Worm (Caenorhabditis elegans): Measurements from ENCODE around the gene K07F5.6.

The K07F5.6 gene

DNA sequence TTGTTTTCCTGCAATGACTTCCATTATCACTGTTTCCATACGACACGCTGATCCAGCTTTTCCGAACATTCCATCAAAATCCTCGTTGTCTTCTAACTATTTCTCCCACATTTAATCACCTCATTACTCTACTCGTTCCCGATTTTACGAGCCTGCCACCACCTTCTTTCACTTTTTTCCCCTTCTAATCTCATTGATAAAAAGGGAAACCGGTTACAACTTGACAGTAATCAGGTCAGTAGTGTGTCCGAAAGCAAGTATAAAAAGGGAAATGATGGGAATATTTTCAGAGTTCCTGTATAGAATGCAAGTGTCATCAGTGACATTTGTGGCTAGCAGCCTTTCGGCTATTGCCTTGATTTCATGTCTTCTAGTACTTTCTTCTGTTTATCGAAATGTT lies 24.9 kb downstream of the K07F5.6 start, which contains the start of gene col-123:
col-123 (plus strand) TSS at position 301 of the 400 bp plus-strand sequence.
- TF ChIP-seq hmg-4 (GFP tag; optimal IDR thresholded peaks at IDR 0.05) (no peak), tra-4 (tag; optimal IDR thresholded peaks at IDR 0.05) (no peak), B0310.2 (tag; optimal IDR thresholded peaks at IDR 0.05) (no peak), hmbx-1 (tag; optimal IDR thresholded peaks at IDR 0.05) (no peak), tbx-11 (GFP tag; IDR thresholded peaks at IDR 0.05) (no peak), ceh-36 (tag; optimal IDR thresholded peaks at IDR 0.05) (no peak), pes-1 (GFP tag; IDR thresholded peaks at IDR 0.05) (no peak), ama-1 (optimal IDR thresholded peaks at IDR 0.05) (no peak), ceh-13 (GFP tag; optimal IDR thresholded peaks at IDR 0.05) (no peak), flt-1 (GFP tag; IDR thresholded peaks at IDR 0.05) (no peak)

DNA sequence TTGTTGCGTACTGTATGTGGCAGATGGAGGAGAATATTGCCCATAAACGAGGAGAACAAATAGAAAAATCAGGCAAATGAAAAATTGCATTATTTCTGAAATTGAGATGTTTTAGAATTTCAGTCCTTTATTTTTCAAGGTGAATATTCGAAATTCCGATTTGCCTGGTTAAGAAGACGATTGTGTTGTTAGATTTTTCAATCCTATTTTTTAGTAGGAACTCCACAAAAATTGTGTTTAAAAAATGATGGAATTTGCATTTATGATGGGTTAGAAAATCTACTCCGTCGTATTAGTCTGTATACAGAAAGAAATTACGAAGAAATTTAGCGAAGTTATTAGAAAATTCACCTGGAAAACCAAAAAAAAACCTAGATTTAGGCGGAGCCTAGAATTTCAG lies 31.0 kb downstream of the K07F5.6 start, which contains the start of gene egl-20:
egl-20 (minus strand) TSS at position 101 of the 400 bp plus-strand sequence.
- TF ChIP-seq flt-1 (GFP tag; IDR thresholded peaks at IDR 0.05) (no peak), ceh-13 (GFP tag; optimal IDR thresholded peaks at IDR 0.05) (no peak), B0310.2 (tag; optimal IDR thresholded peaks at IDR 0.05) (no peak), ceh-36 (tag; optimal IDR thresholded peaks at IDR 0.05) (no peak), scrt-1 (GFP tag; IDR thresholded peaks at IDR 0.05) (no peak), ama-1 (optimal IDR thresholded peaks at IDR 0.05) (no peak), tbx-37 (GFP tag; conservative IDR thresholded peaks at IDR 0.05) (no peak), tra-4 (tag; optimal IDR thresholded peaks at IDR 0.05) (no peak), ets-7 (tag; optimal IDR thresholded peaks at IDR 0.05) (no peak), pes-1 (GFP tag; IDR thresholded peaks at IDR 0.05) (no peak), hmg-4 (GFP tag; optimal IDR thresholded peaks at IDR 0.05) (no peak), hmbx-1 (tag; optimal IDR thresholded peaks at IDR 0.05) (no peak), tbx-11 (GFP tag; IDR thresholded peaks at IDR 0.05) (no peak), aly-1 (tag; optimal IDR thresholded peaks at IDR 0.05) (no peak), sea-1 (GFP tag; conservative IDR thresholded peaks at IDR 0.05) (no peak), hnd-1 (tag; optimal IDR thresholded peaks at IDR 0.05) (no peak)

DNA sequence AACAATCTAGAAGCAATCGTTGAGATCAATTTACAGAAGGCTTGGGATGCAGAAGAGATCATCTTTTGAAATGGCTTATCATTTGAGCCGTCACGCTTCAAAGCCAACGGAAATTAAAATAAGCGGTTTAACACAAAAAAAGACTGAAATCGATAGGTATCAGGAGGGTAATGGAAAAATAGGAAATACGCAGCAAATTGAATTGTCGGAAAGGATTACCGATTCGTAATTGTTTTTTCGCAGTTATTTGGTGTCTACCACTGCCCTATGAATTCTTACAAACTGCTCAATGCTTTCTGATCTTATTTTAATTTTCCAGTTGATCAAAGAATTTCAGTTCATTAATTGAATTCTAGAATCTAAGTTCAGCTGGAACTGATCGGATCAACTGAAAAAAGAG lies 35.0 kb downstream of the K07F5.6 start:
- no peak for TF ChIP-seq B0310.2 (tag; optimal IDR thresholded peaks at IDR 0.05)

DNA sequence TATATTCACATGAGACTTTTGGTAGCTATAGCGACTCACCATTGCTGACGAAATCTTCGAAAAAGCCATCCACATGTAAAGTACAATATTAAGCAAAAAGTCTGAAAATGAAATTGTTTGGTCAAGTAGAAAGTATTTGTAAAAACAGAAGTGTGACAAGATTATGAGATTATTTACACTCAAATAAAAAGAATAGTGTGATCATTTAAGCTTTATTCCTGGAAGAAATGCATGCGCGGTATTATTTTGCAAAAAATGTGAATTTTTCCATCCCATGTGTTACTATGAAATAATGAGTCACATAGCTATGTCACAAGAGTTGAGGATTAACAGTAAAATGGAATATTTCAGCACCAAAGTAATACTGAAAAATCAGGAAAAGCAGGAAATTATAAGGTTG lies 35.8 kb downstream of the K07F5.6 start, which contains the start of gene dct-15:
dct-15 (minus strand) TSS at position 101 of the 400 bp plus-strand sequence.
- TF ChIP-seq aly-1 (tag; optimal IDR thresholded peaks at IDR 0.05) (no peak), tbx-37 (GFP tag; conservative IDR thresholded peaks at IDR 0.05) (no peak), B0310.2 (tag; optimal IDR thresholded peaks at IDR 0.05) (no peak), scrt-1 (GFP tag; IDR thresholded peaks at IDR 0.05) (no peak), hnd-1 (tag; optimal IDR thresholded peaks at IDR 0.05) (no peak), pes-1 (GFP tag; IDR thresholded peaks at IDR 0.05) (no peak), tbx-11 (GFP tag; IDR thresholded peaks at IDR 0.05) (no peak), F13C5.2 (tag; optimal IDR thresholded peaks at IDR 0.05) (no peak), hmbx-1 (tag; optimal IDR thresholded peaks at IDR 0.05) (no peak), ama-1 (optimal IDR thresholded peaks at IDR 0.05) (no peak), ceh-13 (GFP tag; optimal IDR thresholded peaks at IDR 0.05) (no peak), flt-1 (GFP tag; IDR thresholded peaks at IDR 0.05) (no peak), ceh-36 (tag; optimal IDR thresholded peaks at IDR 0.05) (no peak), tra-4 (tag; optimal IDR thresholded peaks at IDR 0.05) (no peak), sea-1 (GFP tag; conservative IDR thresholded peaks at IDR 0.05) (no peak), hmg-4 (GFP tag; optimal IDR thresholded peaks at IDR 0.05) (no peak), ets-7 (tag; optimal IDR thresholded peaks at IDR 0.05) (no peak)

DNA sequence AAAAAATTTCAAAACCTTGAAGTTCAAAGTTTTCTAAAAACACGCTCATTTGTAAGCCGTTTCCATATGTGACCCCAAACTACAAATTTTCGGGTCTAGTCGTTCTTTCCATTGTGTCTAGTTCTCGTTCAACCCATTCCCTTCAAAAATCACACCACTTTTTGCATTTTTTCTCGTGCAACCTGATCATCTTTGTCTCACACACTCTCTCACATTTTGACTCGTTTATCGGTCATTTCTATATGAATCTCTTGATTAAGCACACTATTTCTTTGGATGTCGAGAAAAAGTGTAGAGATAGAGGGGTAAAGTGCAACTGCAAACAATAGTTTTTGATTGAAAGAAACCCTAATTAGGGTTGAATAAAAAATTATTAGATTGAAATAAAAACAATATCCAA lies 42.9 kb downstream of the K07F5.6 start:
- no peak for TF ChIP-seq hmbx-1 (tag; optimal IDR thresholded peaks at IDR 0.05)
- no peak for TF ChIP-seq ets-7 (tag; optimal IDR thresholded peaks at IDR 0.05)
- no peak for TF ChIP-seq tra-4 (tag; optimal IDR thresholded peaks at IDR 0.05)
- no peak for TF ChIP-seq ceh-36 (tag; optimal IDR thresholded peaks at IDR 0.05)
- TF ChIP-seq flt-1 (GFP tag; IDR thresholded peaks at IDR 0.05), result no peak
- no peak for TF ChIP-seq scrt-1 (GFP tag; IDR thresholded peaks at IDR 0.05)
- no peak for TF ChIP-seq aly-1 (tag; optimal IDR thresholded peaks at IDR 0.05)
- TF ChIP-seq tbx-37 (GFP tag; conservative IDR thresholded peaks at IDR 0.05), result no peak
- TF ChIP-seq ceh-13 (GFP tag; optimal IDR thresholded peaks at IDR 0.05), result no peak
- TF ChIP-seq tbx-11 (GFP tag; IDR thresholded peaks at IDR 0.05), result no peak
- no peak for TF ChIP-seq hmg-4 (GFP tag; optimal IDR thresholded peaks at IDR 0.05)
- no peak for TF ChIP-seq B0310.2 (tag; optimal IDR thresholded peaks at IDR 0.05)
- TF ChIP-seq hnd-1 (tag; optimal IDR thresholded peaks at IDR 0.05), result no peak
- TF ChIP-seq F13C5.2 (tag; optimal IDR thresholded peaks at IDR 0.05), result no peak
- no peak for TF ChIP-seq sea-1 (GFP tag; conservative IDR thresholded peaks at IDR 0.05)

DNA sequence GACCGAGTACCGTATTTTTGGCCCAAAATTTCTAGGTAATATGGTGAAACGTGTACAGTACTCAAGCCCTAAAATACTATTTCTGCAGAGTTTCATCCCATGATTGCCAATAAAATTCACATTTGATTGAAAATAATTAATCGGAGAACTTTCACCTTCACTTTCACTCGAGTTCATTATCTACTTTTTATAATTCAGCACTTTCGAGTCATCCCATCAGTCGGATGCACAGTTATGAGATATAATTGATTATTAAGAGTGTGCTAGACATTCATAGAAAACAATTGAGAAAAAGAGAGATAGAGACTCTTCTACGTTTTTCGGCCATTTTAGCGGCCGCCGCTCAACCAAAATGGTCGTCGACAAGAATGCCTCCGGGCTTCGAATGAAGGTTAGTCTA lies 43.8 kb downstream of the K07F5.6 start, which contains the start of gene fat-3:
fat-3 (plus strand) TSS at position 313 of the 400 bp plus-strand sequence.
- TF ChIP-seq B0310.2 (tag; optimal IDR thresholded peaks at IDR 0.05) (no peak), scrt-1 (GFP tag; IDR thresholded peaks at IDR 0.05) (no peak), pes-1 (GFP tag; IDR thresholded peaks at IDR 0.05) (no peak), tra-4 (tag; optimal IDR thresholded peaks at IDR 0.05) (no peak), aly-1 (tag; optimal IDR thresholded peaks at IDR 0.05) (no peak), flt-1 (GFP tag; IDR thresholded peaks at IDR 0.05) (no peak), sea-1 (GFP tag; conservative IDR thresholded peaks at IDR 0.05) (no peak), ama-1 (optimal IDR thresholded peaks at IDR 0.05) (no peak), F13C5.2 (tag; optimal IDR thresholded peaks at IDR 0.05) (no peak), ceh-36 (tag; optimal IDR thresholded peaks at IDR 0.05) (no peak), hmg-4 (GFP tag; optimal IDR thresholded peaks at IDR 0.05) (no peak), tbx-11 (GFP tag; IDR thresholded peaks at IDR 0.05) (no peak), ceh-13 (GFP tag; optimal IDR thresholded peaks at IDR 0.05) (no peak)

DNA sequence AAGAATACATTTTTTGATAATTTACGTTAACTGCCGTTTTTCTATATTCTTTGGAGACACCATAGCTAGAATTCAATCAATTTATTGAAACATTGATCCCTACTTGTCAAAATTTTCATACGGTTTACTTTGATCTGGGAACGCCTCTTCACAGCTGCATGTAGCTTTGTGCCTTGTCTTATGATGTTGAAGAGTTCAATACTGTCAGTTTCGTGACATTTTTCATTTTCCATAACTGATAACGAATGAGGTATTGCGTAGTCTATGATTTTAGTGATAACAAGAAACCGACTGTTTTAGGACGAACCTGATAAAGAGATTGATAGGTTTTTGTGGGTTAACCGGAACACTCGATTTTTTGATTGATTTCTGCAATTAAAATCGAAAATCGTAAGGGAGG lies 45.1 kb downstream of the K07F5.6 start:
- no peak for TF ChIP-seq tbx-11 (GFP tag; IDR thresholded peaks at IDR 0.05)
- TF ChIP-seq ceh-36 (tag; optimal IDR thresholded peaks at IDR 0.05), result no peak
- TF ChIP-seq hmbx-1 (tag; optimal IDR thresholded peaks at IDR 0.05), result no peak
- TF ChIP-seq hmg-4 (GFP tag; optimal IDR thresholded peaks at IDR 0.05), result no peak
- no peak for TF ChIP-seq hnd-1 (tag; optimal IDR thresholded peaks at IDR 0.05)
- TF ChIP-seq F13C5.2 (tag; optimal IDR thresholded peaks at IDR 0.05), result no peak
- TF ChIP-seq B0310.2 (tag; optimal IDR thresholded peaks at IDR 0.05), result no peak
- no peak for TF ChIP-seq tbx-37 (GFP tag; conservative IDR thresholded peaks at IDR 0.05)
